Fruit fly (Drosophila melanogaster) whole organism, embryonic: ENCODE measurements around the gene CG5043.

Experiments
- Atf3 ChIP-seq: fragments of 200-800 bp; sonication (Bioruptor generic); optimal IDR thresholded peaks from 3 replicates; lab custom pipeline; 2016; ENCODE audit warnings: missing biosample characterization, missing genetic modification characterization
- CG10274 ChIP-seq: fragments of 200-800 bp; sonication (Bioruptor generic); optimal IDR thresholded peaks from 3 replicates; lab custom pipeline; 2017; ENCODE audit warnings: missing biosample characterization, mild to moderate bottlenecking, missing genetic modification characterization
- CG18599 ChIP-seq: fragments of 200-800 bp; sonication (Bioruptor generic); optimal IDR thresholded peaks from 3 replicates; lab custom pipeline; 2017; ENCODE audit warnings: missing biosample characterization, missing genetic modification characterization, mild to moderate bottlenecking, moderate library complexity, missing genetic modification reagents
- CG43689 ChIP-seq: fragments of 200-800 bp; sonication (Bioruptor generic); IDR thresholded peaks from 2 replicates; pipeline ENCODE4 v1.3.6; 2022; ENCODE audit warnings: missing biosample characterization, missing genetic modification characterization
- CG4424 ChIP-seq: fragments of 200-800 bp; sonication (Bioruptor generic); optimal IDR thresholded peaks from 3 replicates; lab custom pipeline; 2016; ENCODE audit warnings: missing biosample characterization, missing genetic modification characterization
- CG8089 ChIP-seq: fragments of 200-800 bp; sonication (Bioruptor generic); optimal IDR thresholded peaks from 3 replicates; lab custom pipeline; 2016; ENCODE audit warnings: missing biosample characterization, missing genetic modification characterization
- Ptx1 ChIP-seq: fragments of 200-800 bp; sonication (Bioruptor generic); IDR thresholded peaks from 2 replicates; pipeline ENCODE4 v1.3.6; 2022; ENCODE audit warnings: missing biosample characterization, missing genetic modification characterization
- chm ChIP-seq: fragments of 200-800 bp; sonication (Bioruptor generic); IDR thresholded peaks from 2 replicates; pipeline ENCODE4 v1.3.6; 2022; ENCODE audit warnings: missing biosample characterization, missing genetic modification characterization
- disco-r ChIP-seq: fragments of 200-800 bp; sonication (Bioruptor generic); optimal IDR thresholded peaks from 2 replicates; lab custom pipeline; 2016; ENCODE audit warnings: missing biosample characterization, missing genetic modification characterization
- mam ChIP-seq: fragments of 200-800 bp; sonication (Bioruptor generic); optimal IDR thresholded peaks from 3 replicates; lab custom pipeline; 2016; ENCODE audit warnings: missing biosample characterization, missing genetic modification characterization
- stwl ChIP-seq: fragments of 200-800 bp; sonication (Bioruptor generic); optimal IDR thresholded peaks from 3 replicates; lab custom pipeline; 2018; ENCODE audit warnings: missing biosample characterization, mild to moderate bottlenecking, missing genetic modification characterization, moderate library complexity
- tap ChIP-seq: fragments of 200-800 bp; optimal IDR thresholded peaks from 3 replicates; lab custom pipeline; 2019; ENCODE audit warnings: missing biosample characterization, mild to moderate bottlenecking, missing genetic modification characterization, moderate library complexity
- usp ChIP-seq: fragments of >200 bp; optimal IDR thresholded peaks from 2 replicates; lab custom pipeline; 2017; ENCODE audit warnings: missing biosample characterization, missing genetic modification characterization

dm6 chr2L:17484174-17484573 lies 50.5 kb downstream of the CG5043 start, which contains the start of the genes GCS2beta and CG5131:
- TF ChIP-seq CG18599 = peak; percentile 92
- TF ChIP-seq Atf3 = peak; percentile 91
- peak; percentile 90 for TF ChIP-seq CG8089 (GFP tag; lab: Kevin White, UChicago)
- TF ChIP-seq tap (tag; lab: Kevin White, UChicago) = peak; percentile 62
- no peak for TF ChIP-seq usp (GFP tag; lab: Kevin White, UChicago)
- peak; percentile 88 for TF ChIP-seq disco-r
- peak; percentile 98 for TF ChIP-seq mam
- peak; percentile 72 for TF ChIP-seq CG43689
- peak; percentile 79 for TF ChIP-seq stwl (tag; lab: Kevin White, UChicago)
- peak; percentile 92 for TF ChIP-seq CG4424
- TF ChIP-seq Ptx1 (GFP tag; lab: Robert Waterston, UW) = peak; percentile 96
- peak; percentile 69 for TF ChIP-seq CG10274 (GFP tag; lab: Kevin White, UChicago)
- TF ChIP-seq chm (GFP tag; lab: Robert Waterston, UW) = peak; percentile 71
